Fruit fly (Drosophila melanogaster): Measurements from ENCODE around the gene CG5653.

- TF ChIP-seq CG15710 (tag; optimal IDR thresholded peaks at IDR 0.05) (no peak), EcR (GFP tag; optimal IDR thresholded peaks at IDR 0.05) (no peak), gl (tag; optimal IDR thresholded peaks at IDR 0.05) (no peak), CG8159 (tag; optimal IDR thresholded peaks at IDR 0.05) (no peak), rn (GFP tag; IDR thresholded peaks at IDR 0.05) (no peak), Pif1B (GFP tag; optimal IDR thresholded peaks at IDR 0.05) (no peak), CG14655 (GFP tag; optimal IDR thresholded peaks at IDR 0.05) (no peak), Ets98B (GFP tag; IDR thresholded peaks at IDR 0.05) (no peak), Snoo (tag; optimal IDR thresholded peaks at IDR 0.05) (no peak), CG12605 (GFP tag; IDR thresholded peaks at IDR 0.05) (no peak), CG9948 (tag; optimal IDR thresholded peaks at IDR 0.05) (no peak), CG34367 (tag; optimal IDR thresholded peaks at IDR 0.05) (no peak), Pif1A (GFP tag; optimal IDR thresholded peaks at IDR 0.05) (no peak), CG8301 (tag; optimal IDR thresholded peaks at IDR 0.05) (no peak)
These were observed 20.4 kb upstream of the CG5653 start, which contains the start of gene CG5068 for dm6 chr3L:8986582-8986981.
